Worm (Caenorhabditis elegans) whole organism, L4/young adult: Measurements from ENCODE around the gene clec-57.

Experiments
- W03F9.2 ChIP-seq: fragments of 150-350 bp; optimal IDR thresholded peaks from 2 replicates; lab custom pipeline; 2014; ENCODE audit warnings: missing biosample characterization, missing genetic modification characterization
- dao-5 ChIP-seq: sonication (generic microtip); optimal IDR thresholded peaks from 2 replicates; lab custom pipeline; 2016; ENCODE audit warnings: missing genotype, missing genetic modification characterization, moderate library complexity, missing compliant biosample characterization
- him-1 ChIP-seq: sonication (generic microtip); optimal IDR thresholded peaks from 2 replicates; lab custom pipeline; 2016; ENCODE audit warnings: missing genotype, missing genetic modification reagents, missing genetic modification characterization, missing compliant biosample characterization

DNA sequence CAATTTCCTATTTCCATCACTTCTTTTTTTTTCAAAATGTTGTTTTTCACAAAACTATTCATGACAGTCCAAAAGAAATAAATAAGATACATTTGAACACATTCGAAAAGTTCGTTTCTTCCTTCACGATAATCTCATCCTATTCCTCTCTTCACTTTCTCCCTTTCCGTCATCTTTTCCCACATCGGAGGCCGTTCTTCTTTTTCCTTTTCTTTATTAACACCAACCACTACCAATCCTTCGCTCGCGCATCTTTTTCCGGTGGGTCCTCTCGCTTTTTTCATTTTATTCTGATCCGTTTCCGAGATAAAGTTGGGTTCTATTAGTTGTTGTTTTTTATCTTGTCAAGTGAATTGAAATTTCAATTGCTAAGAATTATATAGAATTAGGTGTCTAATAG, 26.5 kb downstream of the clec-57 start:
- TF ChIP-seq him-1 (tag; lab: Kevin White, UChicago) (no peak), W03F9.2 (tag; lab: Kevin White, UChicago) (no peak), dao-5 (tag; lab: Kevin White, UChicago) (no peak)
